Fruit fly (Drosophila melanogaster) whole organism, embryonic: Measurements from ENCODE around the gene CG2256.

Source experiments
- Adf1 ChIP-seq: fragments of 200-800 bp; sonication (Bioruptor generic); IDR thresholded peaks from 2 replicates; pipeline ENCODE4 v1.3.6; 2022; ENCODE audit warnings: missing biosample characterization, missing genetic modification characterization
- Atf3 ChIP-seq: fragments of 200-800 bp; sonication (Bioruptor generic); optimal IDR thresholded peaks from 3 replicates; lab custom pipeline; 2016; ENCODE audit warnings: missing biosample characterization, missing genetic modification characterization
- BtbVII ChIP-seq: fragments of 200-800 bp; sonication (Bioruptor generic); optimal IDR thresholded peaks from 3 replicates; lab custom pipeline; 2017; ENCODE audit warnings: missing biosample characterization, mild to moderate bottlenecking, missing genetic modification characterization
- CG10147 ChIP-seq: fragments of 200-800 bp; sonication (Bioruptor generic); optimal IDR thresholded peaks from 2 replicates; lab custom pipeline; 2019; ENCODE audit warnings: missing biosample characterization, mild to moderate bottlenecking, missing genetic modification characterization, moderate library complexity
- CG10321 ChIP-seq: fragments of 200-800 bp; sonication (Bioruptor generic); IDR thresholded peaks from 2 replicates; pipeline ENCODE4 v1.3.6; 2022; ENCODE audit warnings: missing biosample characterization, missing genetic modification characterization
- CG10431 ChIP-seq: fragments of 200-800 bp; sonication (Bioruptor generic); optimal IDR thresholded peaks from 3 replicates; lab custom pipeline; 2018; ENCODE audit warnings: missing biosample characterization, mild to moderate bottlenecking, missing genetic modification characterization
- CG11456 ChIP-seq: fragments of 200-800 bp; sonication (Bioruptor generic); IDR thresholded peaks from 3 replicates; pipeline ENCODE4 v1.3.6; 2022; ENCODE audit warnings: missing biosample characterization, missing genetic modification characterization
- CG11696 ChIP-seq: fragments of 200-800 bp; sonication (Bioruptor generic); IDR thresholded peaks from 2 replicates; pipeline ENCODE4 v1.3.6; 2022; ENCODE audit warnings: missing biosample characterization, missing genetic modification characterization
- CG15011 ChIP-seq: fragments of 200-800 bp; sonication (Bioruptor generic); optimal IDR thresholded peaks from 3 replicates; lab custom pipeline; 2018; ENCODE audit warnings: missing biosample characterization, mild to moderate bottlenecking, missing genetic modification characterization
- CG15601 ChIP-seq: fragments of 200-800 bp; sonication (Bioruptor generic); optimal IDR thresholded peaks from 3 replicates; lab custom pipeline; 2019; ENCODE audit warnings: missing biosample characterization, mild to moderate bottlenecking, missing genetic modification characterization, moderate library complexity
- CG16779 ChIP-seq: fragments of 200-800 bp; sonication (Bioruptor generic); IDR thresholded peaks from 2 replicates; pipeline ENCODE4 v1.3.6; 2022; ENCODE audit warnings: missing biosample characterization, missing genetic modification characterization
- CG17328 ChIP-seq: fragments of 200-800 bp; sonication (Bioruptor generic); IDR thresholded peaks from 2 replicates; pipeline ENCODE4 v1.3.6; 2022; ENCODE audit warnings: missing biosample characterization, missing genetic modification characterization
- CG17568 ChIP-seq: fragments of 200-800 bp; sonication (Bioruptor generic); optimal IDR thresholded peaks from 2 replicates; lab custom pipeline; 2018; ENCODE audit warnings: missing biosample characterization, mild to moderate bottlenecking, missing genetic modification characterization, moderate library complexity
- CG18476 ChIP-seq: fragments of 200-800 bp; sonication (Bioruptor generic); optimal IDR thresholded peaks from 2 replicates; lab custom pipeline; 2016; ENCODE audit warnings: missing biosample characterization, mild to moderate bottlenecking, missing genetic modification characterization
- CG2712 ChIP-seq: fragments of 200-800 bp; optimal IDR thresholded peaks from 3 replicates; lab custom pipeline; 2019; ENCODE audit warnings: missing biosample characterization, mild to moderate bottlenecking, missing genetic modification characterization, moderate library complexity
- CG42726 ChIP-seq: fragments of 200-800 bp; sonication (Bioruptor generic); IDR thresholded peaks from 2 replicates; pipeline ENCODE4 v1.3.6; 2022; ENCODE audit warnings: missing biosample characterization, missing genetic modification characterization; ENCODE audit not compliant: partially characterized antibody
- CG7745 ChIP-seq: fragments of 200-800 bp; sonication (Bioruptor generic); optimal IDR thresholded peaks from 2 replicates; lab custom pipeline; 2018; ENCODE audit warnings: missing biosample characterization, mild to moderate bottlenecking, missing genetic modification characterization, moderate library complexity
- CG7786 ChIP-seq: fragments of 200-800 bp; sonication (Bioruptor generic); optimal IDR thresholded peaks from 2 replicates; lab custom pipeline; 2016; ENCODE audit warnings: missing biosample characterization, missing genetic modification characterization
- CG9437 ChIP-seq: fragments of 200-800 bp; sonication (Bioruptor generic); optimal IDR thresholded peaks from 2 replicates; lab custom pipeline; 2018; ENCODE audit warnings: missing biosample characterization, mild to moderate bottlenecking, missing genetic modification characterization
- CG9797 ChIP-seq: fragments of 200-800 bp; sonication (Bioruptor generic); optimal IDR thresholded peaks from 3 replicates; lab custom pipeline; 2018; ENCODE audit warnings: missing biosample characterization, mild to moderate bottlenecking, missing genetic modification characterization
- CG9876 ChIP-seq: fragments of 200-800 bp; sonication (Bioruptor generic); optimal IDR thresholded peaks from 2 replicates; lab custom pipeline; 2016; ENCODE audit warnings: missing biosample characterization, missing genetic modification characterization
- Dll ChIP-seq: fragments of 200-800 bp; sonication (Bioruptor generic); IDR thresholded peaks from 4 replicates; pipeline ENCODE4 v1.3.6; 2022; ENCODE audit warnings: missing biosample characterization, missing genetic modification characterization; ENCODE audit not compliant: partially characterized antibody
- E2f1 ChIP-seq: fragments of 200-800 bp; sonication (Bioruptor generic); IDR thresholded peaks from 2 replicates; pipeline ENCODE4 v1.3.6; 2022; ENCODE audit warnings: missing biosample characterization, missing genetic modification characterization
- E2f2 ChIP-seq: fragments of 200-800 bp; sonication (Bioruptor generic); IDR thresholded peaks from 2 replicates; pipeline ENCODE4 v1.3.6; 2022; ENCODE audit warnings: missing biosample characterization, missing genetic modification characterization
- Ets97D ChIP-seq: fragments of 200-800 bp; sonication (Bioruptor generic); optimal IDR thresholded peaks from 3 replicates; lab custom pipeline; 2016; ENCODE audit warnings: missing biosample characterization, missing genetic modification characterization
- HLHmδ ChIP-seq: fragments of 200-800 bp; sonication (Bioruptor generic); optimal IDR thresholded peaks from 2 replicates; lab custom pipeline; 2018; ENCODE audit warnings: missing biosample characterization, mild to moderate bottlenecking, missing genetic modification characterization, moderate library complexity
- Hey ChIP-seq: fragments of 200-800 bp; sonication (Bioruptor generic); optimal IDR thresholded peaks from 3 replicates; lab custom pipeline; 2018; ENCODE audit warnings: missing biosample characterization, mild to moderate bottlenecking, missing genetic modification characterization
- Med ChIP-seq: fragments of 200-800 bp; sonication (Bioruptor generic); peaks from one replicate; lab custom pipeline; 2016; ENCODE audit warnings: missing biosample characterization, missing genetic modification characterization, mild to moderate bottlenecking, inconsistent platforms, moderate library complexity
- Meics ChIP-seq: fragments of 200-800 bp; sonication (Bioruptor generic); optimal IDR thresholded peaks from 2 replicates; lab custom pipeline; 2017; ENCODE audit warnings: missing biosample characterization, mild to moderate bottlenecking, missing genetic modification characterization
- Nf-YC ChIP-seq: fragments of 200-800 bp; optimal IDR thresholded peaks from 3 replicates; lab custom pipeline; 2019; ENCODE audit warnings: missing biosample characterization, mild to moderate bottlenecking, missing genetic modification characterization, moderate library complexity
- Ravus ChIP-seq: fragments of 200-800 bp; sonication (Bioruptor generic); IDR thresholded peaks from 2 replicates; pipeline ENCODE4 v1.3.6; 2022; ENCODE audit warnings: missing biosample characterization, missing genetic modification characterization
- Scr ChIP-seq: fragments of 200-800 bp; sonication (Bioruptor generic); IDR thresholded peaks from 2 replicates; pipeline ENCODE4 v1.3.6; 2022; ENCODE audit warnings: missing biosample characterization, missing genetic modification characterization; ENCODE audit not compliant: partially characterized antibody
- Sox102F ChIP-seq: fragments of 200-800 bp; sonication (Bioruptor generic); optimal IDR thresholded peaks from 2 replicates; lab custom pipeline; 2018; ENCODE audit warnings: missing biosample characterization, mild to moderate bottlenecking, missing genetic modification characterization, moderate library complexity
- Trl ChIP-seq, 3 experiments: fragments of >200 bp in 2 of 3; fragments of 200-800 bp in 1 of 3; sonication (Bioruptor generic) in 1 of 3; optimal IDR thresholded peaks; 2 replicates in 1 of 3; 3 replicates in 2 of 3; lab custom pipeline; 2016 to 2017; ENCODE audit warnings: missing biosample characterization in 1 of 3, missing genetic modification characterization in 1 of 3
- Usf ChIP-seq: fragments of 200-800 bp; sonication (Bioruptor generic); optimal IDR thresholded peaks from 2 replicates; lab custom pipeline; 2017; ENCODE audit warnings: missing genotype, missing biosample characterization, missing genetic modification characterization
- ac ChIP-seq: fragments of 200-800 bp; sonication (Bioruptor generic); optimal IDR thresholded peaks from 3 replicates; lab custom pipeline; 2017; ENCODE audit warnings: missing biosample characterization, mild to moderate bottlenecking, missing genetic modification characterization
- ato ChIP-seq: fragments of 200-800 bp; sonication (Bioruptor generic); IDR thresholded peaks from 2 replicates; pipeline ENCODE4 v1.3.6; 2022; ENCODE audit warnings: missing biosample characterization, missing genetic modification characterization; ENCODE audit not compliant: partially characterized antibody
- bcd ChIP-seq: fragments of 200-800 bp; sonication (Bioruptor generic); optimal IDR thresholded peaks from 2 replicates; lab custom pipeline; 2017; ENCODE audit warnings: missing biosample characterization, mild to moderate bottlenecking, missing genetic modification characterization
- bigmax ChIP-seq: fragments of 200-800 bp; sonication (Bioruptor generic); optimal IDR thresholded peaks from 2 replicates; lab custom pipeline; 2018; ENCODE audit warnings: missing biosample characterization, mild to moderate bottlenecking, missing genetic modification characterization
- cas ChIP-seq: fragments of 200-800 bp; sonication (Bioruptor generic); IDR thresholded peaks from 2 replicates; pipeline ENCODE4 v1.3.6; 2022; ENCODE audit warnings: missing biosample characterization, missing genetic modification characterization
- caup ChIP-seq: fragments of 200-800 bp; sonication (Bioruptor generic); optimal IDR thresholded peaks from 3 replicates; lab custom pipeline; 2017; ENCODE audit warnings: missing biosample characterization, mild to moderate bottlenecking, missing genetic modification characterization, moderate library complexity; ENCODE audit not compliant: severe bottlenecking
- chn ChIP-seq: fragments of 200-800 bp; sonication (Bioruptor generic); optimal IDR thresholded peaks from 2 replicates; lab custom pipeline; 2016; ENCODE audit warnings: missing biosample characterization, missing genetic modification characterization
- da ChIP-seq: fragments of 200-800 bp; sonication (Bioruptor generic); optimal IDR thresholded peaks from 2 replicates; lab custom pipeline; 2016; ENCODE audit warnings: missing biosample characterization, missing genetic modification characterization
- luna ChIP-seq: fragments of 200-800 bp; sonication (Bioruptor generic); optimal IDR thresholded peaks from 2 replicates; lab custom pipeline; 2016; ENCODE audit warnings: missing biosample characterization, missing genetic modification characterization
- odd ChIP-seq: fragments of 200-800 bp; sonication (Bioruptor generic); optimal IDR thresholded peaks from 2 replicates; lab custom pipeline; 2017; ENCODE audit warnings: missing biosample characterization, mild to moderate bottlenecking, missing genetic modification characterization
- pho ChIP-seq: fragments of 200-800 bp; sonication (Bioruptor generic); optimal IDR thresholded peaks from 2 replicates; lab custom pipeline; 2016; ENCODE audit warnings: missing biosample characterization, missing genetic modification characterization
- sens-2 ChIP-seq: fragments of 200-800 bp; sonication (Bioruptor generic); IDR thresholded peaks from 2 replicates; pipeline ENCODE4 v1.3.6; 2022; ENCODE audit warnings: missing biosample characterization, missing genetic modification characterization
- slou ChIP-seq: fragments of 200-800 bp; sonication (Bioruptor generic); optimal IDR thresholded peaks from 3 replicates; lab custom pipeline; 2016; ENCODE audit warnings: missing biosample characterization, missing genetic modification characterization
- tx ChIP-seq: fragments of 200-800 bp; sonication (Bioruptor generic); optimal IDR thresholded peaks from 2 replicates; lab custom pipeline; 2016; ENCODE audit warnings: missing biosample characterization, missing genetic modification characterization
- zen ChIP-seq: fragments of 200-800 bp; sonication (Bioruptor generic); optimal IDR thresholded peaks from 3 replicates; lab custom pipeline; 2018; ENCODE audit warnings: missing biosample characterization, mild to moderate bottlenecking, missing genetic modification characterization, moderate library complexity

CG2256 gene

dm6 chrX:8057299-8057730, 29.7 kb downstream of the CG2256 start (continued):
- TF ChIP-seq CG10431 (GFP tag; lab: Kevin White, UChicago) = no peak
- TF ChIP-seq sens-2 (GFP tag; lab: Robert Waterston, UW) = no peak
- TF ChIP-seq CG10321 = no peak
- TF ChIP-seq CG7745 (tag; lab: Kevin White, UChicago) = no peak
- TF ChIP-seq Med (GFP tag; lab: Kevin White, UChicago) = peak; percentile 92
- TF ChIP-seq Nf-YC (tag; lab: Kevin White, UChicago) = peak; percentile 63
- peak; percentile 67 for TF ChIP-seq CG18476 (GFP tag; lab: Kevin White, UChicago)
- TF ChIP-seq cas (GFP tag; lab: Robert Waterston, UW) = 0 out of 2 replicates have a peak, but pooled peaks have one; percentile 35
- TF ChIP-seq pho (GFP tag; lab: Kevin White, UChicago) = peak; percentile 78
- TF ChIP-seq Meics = peak; percentile 86
- TF ChIP-seq ato (GFP tag; lab: Robert Waterston, UW) = no peak
- no peak for TF ChIP-seq Dll (GFP tag; lab: Robert Waterston, UW)
- no peak for TF ChIP-seq CG9797 (GFP tag; lab: Kevin White, UChicago)
- peak; percentile 34 for TF ChIP-seq da (GFP tag; lab: Kevin White, UChicago)
- peak; percentile 72 for TF ChIP-seq caup (GFP tag; lab: Kevin White, UChicago)
- TF ChIP-seq CG15601 = peak; percentile 43
- TF ChIP-seq CG17328 (GFP tag; lab: Robert Waterston, UW) = 0 out of 2 replicates have a peak, but pooled peaks have one; percentile 47
- TF ChIP-seq Usf (GFP tag; lab: Kevin White, UChicago) = peak; percentile 66
- TF ChIP-seq CG9876 (GFP tag; lab: Kevin White, UChicago) = peak; percentile 68
- peak; percentile 60 for TF ChIP-seq odd (GFP tag; lab: Kevin White, UChicago)
- peak; percentile 70 for TF ChIP-seq CG15011 (GFP tag; lab: Kevin White, UChicago)
- peak; percentile 67 for TF ChIP-seq Sox102F
- TF ChIP-seq E2f1 (GFP tag; lab: Robert Waterston, UW) = peak; percentile 48; the same call in 1 of the 2 replicates
- peak; percentile 30 for TF ChIP-seq chn (GFP tag; lab: Kevin White, UChicago)
- no peak for TF ChIP-seq luna
- TF ChIP-seq CG2712 (tag; lab: Kevin White, UChicago) = peak; percentile 78
- no peak for TF ChIP-seq Ravus (GFP tag; lab: Robert Waterston, UW)
- peak; percentile 72 for TF ChIP-seq BtbVII
- TF ChIP-seq bigmax = no peak
- TF ChIP-seq Atf3 = peak; percentile 47
- TF ChIP-seq CG7786 (GFP tag; lab: Kevin White, UChicago) = peak; percentile 70
- no peak; the same call in 1 of the 2 replicates for TF ChIP-seq E2f2
- TF ChIP-seq Adf1 (GFP tag; lab: Robert Waterston, UW) = no peak
- peak; percentile 70; the same call in 1 of the 3 replicates for TF ChIP-seq CG11456
- peak; percentile 12 for TF ChIP-seq zen (tag; lab: Kevin White, UChicago)
- TF ChIP-seq CG17568 (GFP tag; lab: Kevin White, UChicago) = peak; percentile 37
- no peak for TF ChIP-seq Trl (optimal IDR thresholded peaks at IDR 0.05; lab: Kevin White, UChicago)
- TF ChIP-seq Trl (GFP tag; optimal IDR thresholded peaks at IDR 0.05; lab: Kevin White, UChicago) = peak; percentile 70
- TF ChIP-seq ac (GFP tag; lab: Kevin White, UChicago) = no peak
- peak; percentile 55 for TF ChIP-seq CG10147
- TF ChIP-seq Ets97D (GFP tag; lab: Kevin White, UChicago) = peak; percentile 15
- no peak for TF ChIP-seq CG11696
- peak; percentile 66 for TF ChIP-seq tx
- TF ChIP-seq CG16779 (GFP tag; lab: Robert Waterston, UW) = no peak
- TF ChIP-seq CG9437 (GFP tag; lab: Kevin White, UChicago) = peak; percentile 55
- no peak for TF ChIP-seq CG42726 (GFP tag; lab: Robert Waterston, UW)
- peak; percentile 77 for TF ChIP-seq bcd
- TF ChIP-seq slou (GFP tag; lab: Kevin White, UChicago) = peak; percentile 75
- no peak for TF ChIP-seq HLHmδ (GFP tag; lab: Kevin White, UChicago)
- TF ChIP-seq Scr (GFP tag; lab: Robert Waterston, UW) = no peak
- TF ChIP-seq Hey (tag; lab: Kevin White, UChicago) = no peak
